Worm (Caenorhabditis elegans) whole organism, mixed stage, embryonic: Measurements from ENCODE around the gene T05C1.1.

Source experiments
- blmp-1 ChIP-seq: fragments of 150-350 bp; optimal IDR thresholded peaks from 2 replicates; lab custom pipeline; 2014; ENCODE audit warnings: missing biosample characterization, missing genetic modification characterization
- ceh-39 ChIP-seq: fragments of 150-350 bp; optimal IDR thresholded peaks from 2 replicates; lab custom pipeline; 2014; ENCODE audit warnings: missing biosample characterization, missing genetic modification characterization
- ceh-83 ChIP-seq: fragments of 200-800 bp; sonication (Bioruptor generic); optimal IDR thresholded peaks from 2 replicates; lab custom pipeline; 2018; ENCODE audit warnings: mild to moderate bottlenecking, missing genetic modification characterization, missing compliant biosample characterization
- nhr-237 ChIP-seq: fragments of 150-350 bp; optimal IDR thresholded peaks from 2 replicates; lab custom pipeline; 2014; ENCODE audit warnings: missing biosample characterization, missing genetic modification characterization
- nhr-76 ChIP-seq: sonication (generic microtip); optimal IDR thresholded peaks from 2 replicates; lab custom pipeline; 2017; ENCODE audit warnings: missing biosample characterization, missing genetic modification characterization
- pha-4 ChIP-seq: fragments of 150-350 bp; optimal IDR thresholded peaks from 2 replicates; lab custom pipeline; 2018; ENCODE audit warnings: missing biosample characterization, missing genetic modification reagents, missing genetic modification characterization
- sptf-1 ChIP-seq: sonication (generic microtip); optimal IDR thresholded peaks from 2 replicates; lab custom pipeline; 2017; ENCODE audit warnings: mild to moderate bottlenecking, missing genetic modification characterization, moderate library complexity, missing compliant biosample characterization
- unc-62 ChIP-seq: fragments of 150-350 bp; optimal IDR thresholded peaks from 2 replicates; lab custom pipeline; 2014; ENCODE audit warnings: missing biosample characterization, missing genetic modification reagents, missing genetic modification characterization
- ztf-11 ChIP-seq: fragments of 150-350 bp; optimal IDR thresholded peaks from 2 replicates; lab custom pipeline; 2014; ENCODE audit warnings: missing biosample characterization, missing genetic modification characterization

- TF ChIP-seq ztf-11 (tag; lab: Kevin White, UChicago): no peak
- no peak for TF ChIP-seq unc-62
- no peak for TF ChIP-seq blmp-1 (tag; lab: Kevin White, UChicago)
- no peak for TF ChIP-seq nhr-237 (tag; lab: Kevin White, UChicago)
- no peak for TF ChIP-seq ceh-83 (GFP tag; lab: Kevin White, UChicago)
- no peak for TF ChIP-seq sptf-1 (tag; lab: Kevin White, UChicago)
- no peak for TF ChIP-seq ceh-39 (tag; lab: Kevin White, UChicago)
- no peak for TF ChIP-seq pha-4 (tag; lab: Kevin White, UChicago)
- no peak for TF ChIP-seq nhr-76
Measured at ce11 chrII:4433146-4433545, 45.3 kb upstream of the T05C1.1 start, which contains the start of gene nhr-109.
